Worm (Caenorhabditis elegans) whole organism, dauer: ENCODE data around the gene Y54E2A.10.

Experiments used
- unc-62 ChIP-seq: sonication (generic microtip); optimal IDR thresholded peaks from 2 replicates; lab custom pipeline; 2017; ENCODE audit warnings: missing biosample characterization, missing genetic modification reagents, missing genetic modification characterization

Gene Y54E2A.10

DNA sequence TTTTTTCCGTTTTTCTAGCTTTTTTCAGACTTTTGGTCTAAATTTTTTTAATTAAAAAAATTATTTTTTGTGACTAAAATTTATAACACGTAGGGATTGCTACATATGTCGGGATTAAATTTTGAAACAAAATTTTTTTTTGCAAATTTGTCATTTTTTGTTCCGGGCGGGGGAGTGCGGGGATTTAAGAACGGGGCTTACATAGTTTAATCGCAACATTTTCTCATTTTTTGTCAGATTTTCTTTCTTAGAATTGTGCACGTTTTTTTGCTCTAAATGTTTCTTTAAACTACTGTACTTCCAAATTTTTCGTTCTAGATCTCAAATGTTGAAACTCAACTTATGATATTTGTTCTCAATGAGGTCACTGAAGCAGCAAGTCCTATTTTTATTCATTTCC, at the start of gene Y54E2A.10:
TSS of gene Y54E2A.10 (plus strand) at position 301 of the 400 bp plus-strand sequence.
- no peak for TF ChIP-seq unc-62

ce11 chrII:14745127-14745526, 45.7 kb upstream of the Y54E2A.10 start:
- no peak for TF ChIP-seq unc-62

ce11 chrII:14752187-14752959, 38.5 kb upstream of the Y54E2A.10 start, which contains the start of gene smg-9:
TSS of gene smg-9 (minus strand) at chrII:14752849.
- TF ChIP-seq unc-62: no peak

DNA sequence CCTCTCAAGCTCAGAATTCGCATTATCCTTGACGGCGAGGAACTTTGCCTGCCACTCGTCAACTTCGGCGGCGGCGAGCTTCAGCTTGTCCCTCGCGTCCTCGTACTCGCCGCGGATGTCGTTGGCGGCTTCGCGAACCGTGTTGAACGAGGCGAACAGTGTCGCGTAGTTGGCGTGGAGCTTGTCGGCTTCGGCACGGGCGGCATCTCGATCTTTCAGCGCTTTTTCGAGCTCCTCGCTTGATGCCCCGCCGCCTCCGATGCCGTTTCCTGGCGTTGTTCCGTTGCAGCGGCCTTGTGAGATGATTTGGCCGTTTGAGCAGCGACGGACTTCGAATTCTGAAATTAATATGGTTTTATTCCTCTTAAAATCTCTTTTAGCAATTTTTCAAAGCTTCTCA, 37.6 kb upstream of the Y54E2A.10 start:
- TF ChIP-seq unc-62: no peak

DNA sequence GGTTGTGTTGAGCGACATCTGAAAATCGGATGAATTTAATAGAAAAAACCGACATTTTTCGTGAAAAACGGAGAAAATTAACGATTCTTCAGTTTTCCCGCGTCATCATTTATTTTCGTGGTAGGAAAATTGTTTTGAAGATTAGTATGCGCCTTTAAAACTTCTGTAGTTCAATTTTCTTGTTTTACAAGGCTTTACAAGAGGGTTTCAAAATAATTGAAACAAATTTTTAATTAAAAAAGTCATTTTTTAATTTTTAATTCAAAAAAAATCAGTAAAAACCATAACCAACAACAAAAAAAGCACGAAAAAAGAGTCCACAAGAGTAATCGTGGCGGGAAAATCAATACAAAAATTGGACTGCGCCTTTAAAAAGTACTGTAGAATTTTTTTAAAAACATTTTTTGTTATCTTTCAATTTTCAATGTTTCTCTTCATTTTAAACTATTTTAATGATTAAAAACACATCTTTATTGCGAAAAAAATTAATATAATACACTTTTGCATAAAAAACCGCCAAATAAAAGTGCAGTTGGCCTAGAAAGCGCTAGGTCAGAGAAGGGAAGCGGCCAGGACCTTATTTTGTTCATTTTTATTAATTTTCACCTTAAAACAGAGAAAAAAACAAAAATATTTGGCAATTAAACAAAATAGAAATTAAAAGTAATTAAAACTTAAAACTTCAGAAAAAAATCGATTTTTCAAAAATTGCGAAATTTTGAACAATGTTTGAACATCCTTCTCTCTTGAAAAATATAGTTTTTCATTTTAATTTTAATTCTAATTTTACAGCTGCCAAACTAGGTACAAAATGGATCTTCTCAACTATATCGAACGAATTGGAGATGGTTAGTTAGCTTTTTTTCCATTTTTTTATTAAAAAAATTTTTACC, 36.7 kb upstream of the Y54E2A.10 start, which contains the start of the genes tac-1 and Y54E2A.4:
TSS of gene tac-1 (minus strand) at position 20 of the 893 bp plus-strand sequence.
TSS of gene Y54E2A.4 (plus strand) at position 765 of the 893 bp plus-strand sequence.
- no peak for TF ChIP-seq unc-62

ce11 chrII:14757711-14758110, 33.1 kb upstream of the Y54E2A.10 start, which contains the start of gene Y54E2A.5:
TSS of gene Y54E2A.5 (minus strand) at chrII:14757811.
- TF ChIP-seq unc-62: no peak

ce11 chrII:14768804-14769203, 22.0 kb upstream of the Y54E2A.10 start:
- no peak for TF ChIP-seq unc-62

DNA sequence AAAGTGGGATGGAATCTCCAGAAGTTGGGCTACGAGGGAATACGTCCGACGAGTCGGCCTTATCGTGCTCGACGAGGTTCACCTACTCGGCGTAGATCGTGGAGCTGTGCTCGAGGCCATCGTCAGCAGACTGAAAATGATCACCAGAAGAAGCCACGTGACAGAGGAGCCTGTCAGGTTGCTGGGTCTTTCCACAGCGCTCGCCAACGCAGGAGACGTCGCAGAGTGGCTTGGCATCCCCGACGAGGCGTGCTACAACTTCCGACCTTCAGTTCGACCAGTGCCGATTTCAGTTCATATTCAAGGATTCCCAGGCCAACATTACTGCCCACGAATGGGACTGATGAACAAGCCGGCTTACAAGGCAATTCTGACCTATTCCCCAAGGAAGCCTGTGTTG, 19.8 kb upstream of the Y54E2A.10 start:
- no peak for TF ChIP-seq unc-62

DNA sequence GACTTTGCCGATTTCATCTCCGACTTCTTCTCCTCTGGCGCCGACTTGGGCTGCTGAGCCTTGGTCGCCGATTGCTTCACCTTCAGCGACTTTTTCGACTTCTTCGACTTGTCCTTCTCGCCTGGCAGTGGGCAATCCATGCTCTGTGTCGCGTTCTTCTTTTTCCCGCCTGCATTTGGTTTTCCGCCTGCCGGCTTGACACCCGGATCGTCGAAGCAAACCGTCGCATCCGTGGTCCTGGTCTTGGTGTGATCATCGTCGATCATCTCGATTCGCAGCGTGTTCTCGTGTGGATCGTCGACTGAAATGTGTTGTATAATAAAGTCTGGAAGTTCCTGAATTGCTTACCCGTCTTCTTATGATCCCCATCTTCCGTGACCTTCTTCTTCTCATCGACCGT, 18.7 kb upstream of the Y54E2A.10 start:
- no peak for TF ChIP-seq unc-62

DNA sequence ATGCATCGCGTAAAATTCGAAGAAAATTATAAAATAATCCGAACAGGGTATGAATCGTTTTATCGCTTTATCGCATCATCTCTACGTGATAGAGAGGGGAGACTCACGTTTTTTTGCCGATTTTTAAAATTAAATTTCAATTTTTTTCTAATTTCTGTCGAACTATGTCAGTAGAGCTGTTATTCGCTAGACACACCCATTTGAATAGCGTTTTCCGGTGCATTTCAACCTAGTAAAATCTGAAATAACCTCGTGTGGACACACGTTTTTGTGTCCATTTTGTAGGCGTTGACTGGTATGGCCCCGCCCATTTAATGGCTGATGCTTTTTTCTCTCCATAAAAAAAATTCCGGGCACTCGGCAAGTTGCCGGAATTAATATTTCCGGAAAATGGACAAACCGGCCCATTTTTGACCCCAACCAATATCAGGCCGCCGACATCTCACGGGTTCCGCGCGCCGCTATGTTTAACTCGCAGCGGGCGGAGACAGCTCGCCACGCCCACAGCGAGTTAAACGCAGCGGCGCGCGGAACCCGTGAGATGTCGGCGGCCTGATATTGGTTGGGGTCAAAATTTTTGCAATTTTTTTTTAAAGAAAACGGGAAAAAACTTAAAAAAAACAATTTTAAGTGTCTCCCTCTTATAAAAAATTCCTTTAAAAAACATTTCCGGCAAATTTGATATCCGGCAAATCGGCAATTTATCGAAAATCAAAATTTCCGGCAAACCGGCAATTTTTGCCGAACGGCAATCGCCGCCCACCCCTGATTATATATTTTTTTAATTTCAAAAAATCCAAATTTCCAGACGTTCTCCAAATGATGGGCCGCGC, 17.7 kb upstream of the Y54E2A.10 start, which contains the start of gene Y54E2A.7:
TSS of gene Y54E2A.7 (minus strand) at position 51 of the 833 bp plus-strand sequence.
- TF ChIP-seq unc-62: no peak

- TF ChIP-seq unc-62: no peak
Observed at ce11 chrII:14778092-14778491, 12.8 kb upstream of the Y54E2A.10 start, which contains the start of gene Y54E2A.8. TSS of gene Y54E2A.8 (plus strand) at chrII:14778345.

- no peak for TF ChIP-seq unc-62
Observed at ce11 chrII:14779851-14780250, 11.0 kb upstream of the Y54E2A.10 start.

DNA sequence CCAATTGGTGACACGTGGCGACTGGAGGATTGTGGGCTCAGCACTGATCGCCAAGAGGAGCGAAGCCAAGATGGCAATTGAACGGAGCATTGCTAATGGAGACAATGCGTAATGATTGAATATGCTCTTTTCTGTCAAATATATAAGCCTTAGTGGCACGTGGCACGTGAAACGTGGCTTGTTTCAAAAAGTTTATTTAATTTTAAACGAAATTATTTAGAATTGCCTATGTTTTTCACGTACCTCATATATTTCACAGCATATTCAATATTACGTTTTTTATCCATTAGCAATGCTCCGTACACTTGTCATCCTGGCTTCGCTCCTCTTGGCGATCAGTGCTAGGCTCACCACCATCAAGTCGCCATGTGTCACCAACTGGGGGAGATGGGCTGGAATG, 4.9 kb upstream of the Y54E2A.10 start, which contains the start of gene Y54E2A.9:
TSS of gene Y54E2A.9 (minus strand) at position 101 of the 400 bp plus-strand sequence.
- TF ChIP-seq unc-62: no peak

ce11 chrII:14792470-14792869, 1.6 kb downstream of the Y54E2A.10 start:
- no peak for TF ChIP-seq unc-62

ce11 chrII:14794935-14795454, 4.1 kb downstream of the Y54E2A.10 start, which contains the start of gene eif-3.B:
TSS of gene eif-3.B (plus strand) at chrII:14795404.
- TF ChIP-seq unc-62: no peak

ce11 chrII:14798047-14798522, 7.2 kb downstream of the Y54E2A.10 start, which contains the start of gene tbc-20:
TSS of gene tbc-20 (plus strand) at chrII:14798472.
- no peak for TF ChIP-seq unc-62
